Worm (Caenorhabditis elegans) whole organism, L4 larva: ENCODE measurements around the gene nhr-28.

Experiments used
- T20F7.1 ChIP-seq: fragments of 200-800 bp; sonication (Bioruptor generic); optimal IDR thresholded peaks from 2 replicates; lab custom pipeline; 2018; ENCODE audit warnings: mild to moderate bottlenecking, missing genetic modification characterization, missing compliant biosample characterization
- ama-1 ChIP-seq: fragments of 150-350 bp; optimal IDR thresholded peaks from 2 replicates; lab custom pipeline; 2014; ENCODE audit warnings: inconsistent platforms, mixed read lengths
- egl-27 ChIP-seq: sonication (generic microtip); optimal IDR thresholded peaks from 3 replicates; lab custom pipeline; 2017; ENCODE audit warnings: missing biosample characterization, missing genetic modification reagents, missing genetic modification characterization
- mdt-29 ChIP-seq: fragments of 200-800 bp; sonication (Bioruptor generic); IDR thresholded peaks from 2 replicates; pipeline ENCODE4 v1.3.6; 2022; ENCODE audit warnings: missing genetic modification reagents, missing genetic modification characterization, missing compliant biosample characterization
- mxl-2 ChIP-seq: fragments of 200-800 bp; sonication (Bioruptor generic); conservative IDR thresholded peaks from 2 replicates; pipeline ENCODE4 v1.3.6; 2022; ENCODE audit warnings: missing genetic modification reagents, missing genetic modification characterization, missing compliant biosample characterization
- nhr-28 ChIP-seq: fragments of 150-350 bp; optimal IDR thresholded peaks from 2 replicates; lab custom pipeline; 2014; ENCODE audit warnings: missing biosample characterization, missing genetic modification characterization
- skn-1 ChIP-seq: fragments of 150-350 bp; optimal IDR thresholded peaks from 2 replicates; lab custom pipeline; 2014; ENCODE audit warnings: missing biosample characterization, missing genetic modification characterization
- snpc-4 ChIP-seq: fragments of 150-350 bp; optimal IDR thresholded peaks from 2 replicates; lab custom pipeline; 2014; ENCODE audit warnings: missing biosample characterization, missing genetic modification characterization
- unc-39 ChIP-seq: sonication (generic microtip); optimal IDR thresholded peaks from 2 replicates; lab custom pipeline; 2017; ENCODE audit warnings: missing biosample characterization, missing genetic modification characterization
- zag-1 ChIP-seq: fragments of 150-350 bp; optimal IDR thresholded peaks from 2 replicates; lab custom pipeline; 2014; ENCODE audit warnings: missing biosample characterization, missing genetic modification characterization

- no peak for TF ChIP-seq snpc-4 (tag; lab: Kevin White, UChicago)
- TF ChIP-seq zag-1 (tag; lab: Kevin White, UChicago), result no peak
- TF ChIP-seq T20F7.1 (GFP tag; lab: Kevin White, UChicago), result no peak
- no peak for TF ChIP-seq skn-1 (tag; lab: Kevin White, UChicago)
- no peak for TF ChIP-seq unc-39 (tag; lab: Kevin White, UChicago)
- TF ChIP-seq mdt-29 (GFP tag; lab: Robert Waterston, UW), result no peak
- no peak for TF ChIP-seq ama-1 (lab: Kevin White, UChicago)
- TF ChIP-seq egl-27, result no peak
- no peak for TF ChIP-seq nhr-28
- no peak for TF ChIP-seq mxl-2 (GFP tag; lab: Robert Waterston, UW)
Measured at ce11 chrX:16345296-16345695, 9.5 kb upstream of the nhr-28 start.
